Fruit fly (Drosophila melanogaster) whole organism, pupa: ENCODE measurements around the gene Utx.

Experiments used
- CG10348 ChIP-seq: fragments of 200-800 bp; sonication (Bioruptor generic); IDR thresholded peaks from 2 replicates; pipeline ENCODE4 v1.3.6; 2022; ENCODE audit warnings: missing biosample characterization, missing genetic modification characterization
- CG12605 ChIP-seq: fragments of 200-800 bp; sonication (Bioruptor generic); IDR thresholded peaks from 2 replicates; pipeline ENCODE4 v1.3.6; 2022; ENCODE audit warnings: missing biosample characterization, missing genetic modification characterization
- CG13204 ChIP-seq: fragments of 200-800 bp; sonication (Bioruptor generic); optimal IDR thresholded peaks from 2 replicates; lab custom pipeline; 2018; ENCODE audit warnings: missing biosample characterization, mild to moderate bottlenecking, missing genetic modification characterization, moderate library complexity
- CG14655 ChIP-seq: fragments of 200-800 bp; sonication (Bioruptor generic); optimal IDR thresholded peaks from 3 replicates; lab custom pipeline; 2017; ENCODE audit warnings: mild to moderate bottlenecking, missing biosample characterization, missing genetic modification reagents, missing genetic modification characterization
- CG17806 ChIP-seq: fragments of 200-800 bp; sonication (Bioruptor generic); optimal IDR thresholded peaks from 2 replicates; lab custom pipeline; 2018; ENCODE audit warnings: missing biosample characterization, mild to moderate bottlenecking, missing genetic modification characterization, moderate library complexity
- CG32121 ChIP-seq: fragments of 200-800 bp; sonication (Bioruptor generic); IDR thresholded peaks from 2 replicates; pipeline ENCODE4 v1.3.6; 2022; ENCODE audit warnings: missing biosample characterization, missing genetic modification characterization
- CG8301 ChIP-seq: fragments of 200-800 bp; sonication (Bioruptor generic); optimal IDR thresholded peaks from 2 replicates; lab custom pipeline; 2018; ENCODE audit warnings: missing biosample characterization, mild to moderate bottlenecking, missing genetic modification characterization
- CG9948 ChIP-seq: fragments of 200-800 bp; sonication (Bioruptor generic); optimal IDR thresholded peaks from 2 replicates; lab custom pipeline; 2018; ENCODE audit warnings: missing biosample characterization, mild to moderate bottlenecking, missing genetic modification characterization, moderate library complexity
- D1 ChIP-seq: fragments of 200-800 bp; sonication (Bioruptor generic); optimal IDR thresholded peaks from 2 replicates; lab custom pipeline; 2018; ENCODE audit warnings: missing biosample characterization, mild to moderate bottlenecking, missing genetic modification characterization, moderate library complexity
- EcR ChIP-seq: fragments of 200-800 bp; sonication (Bioruptor generic); optimal IDR thresholded peaks from 3 replicates; lab custom pipeline; 2019; ENCODE audit warnings: missing biosample characterization, missing genetic modification characterization, mild to moderate bottlenecking, moderate library complexity, missing genetic modification reagents
- Pif1B ChIP-seq: fragments of 200-800 bp; sonication (Bioruptor generic); optimal IDR thresholded peaks from 3 replicates; lab custom pipeline; 2016; ENCODE audit warnings: missing biosample characterization, missing genetic modification characterization
- Snoo ChIP-seq: fragments of 200-800 bp; sonication (Bioruptor generic); optimal IDR thresholded peaks from 3 replicates; lab custom pipeline; 2017; ENCODE audit warnings: missing biosample characterization, mild to moderate bottlenecking, missing genetic modification characterization, inconsistent platforms
- gl ChIP-seq: fragments of 200-800 bp; sonication (Bioruptor generic); optimal IDR thresholded peaks from 2 replicates; lab custom pipeline; 2018; ENCODE audit warnings: missing biosample characterization, mild to moderate bottlenecking, missing genetic modification characterization

dm6 chr2L:10269854-10270253, 8.8 kb downstream of the Utx start, which contains the start of gene Mulk:
- TF ChIP-seq CG32121 (GFP tag; lab: Robert Waterston, UW) (no peak), CG10348 (GFP tag; lab: Robert Waterston, UW) (no peak), CG13204 (GFP tag; lab: Kevin White, UChicago) (no peak), CG17806 (tag; lab: Kevin White, UChicago) (no peak), CG8301 (no peak), CG9948 (tag; lab: Kevin White, UChicago) (no peak), Pif1B (GFP tag; lab: Kevin White, UChicago) (no peak), EcR (GFP tag; lab: Kevin White, UChicago) (no peak), CG14655 (no peak), gl (tag; lab: Kevin White, UChicago) (no peak), Snoo (tag; lab: Kevin White, UChicago) (no peak), D1 (tag; lab: Kevin White, UChicago) (no peak), CG12605 (no peak)
